Fruit fly (Drosophila melanogaster) whole organism, embryonic: Measurements from ENCODE around the gene retm.

ENCODE experiments used
- Aef1 ChIP-seq: fragments of 200-800 bp; sonication (Bioruptor generic); IDR thresholded peaks from 3 replicates; pipeline ENCODE4 v1.3.6; 2022; ENCODE audit warnings: missing biosample characterization, missing genetic modification characterization
- B-H1 ChIP-seq: fragments of 200-800 bp; sonication (Bioruptor generic); IDR thresholded peaks from 3 replicates; pipeline ENCODE4 v1.3.6; 2022; ENCODE audit warnings: missing biosample characterization, missing genetic modification characterization
- B-H2 ChIP-seq: fragments of 200-800 bp; sonication (Bioruptor generic); optimal IDR thresholded peaks from 2 replicates; lab custom pipeline; 2018; ENCODE audit warnings: missing biosample characterization, mild to moderate bottlenecking, missing genetic modification characterization
- BtbVII ChIP-seq: fragments of 200-800 bp; sonication (Bioruptor generic); optimal IDR thresholded peaks from 3 replicates; lab custom pipeline; 2017; ENCODE audit warnings: missing biosample characterization, mild to moderate bottlenecking, missing genetic modification characterization
- CG10209 ChIP-seq: fragments of 200-800 bp; sonication (Bioruptor generic); optimal IDR thresholded peaks from 3 replicates; lab custom pipeline; 2017; ENCODE audit warnings: missing biosample characterization, mild to moderate bottlenecking, missing genetic modification characterization, missing genetic modification reagents
- CG10431 ChIP-seq: fragments of 200-800 bp; sonication (Bioruptor generic); optimal IDR thresholded peaks from 3 replicates; lab custom pipeline; 2018; ENCODE audit warnings: missing biosample characterization, mild to moderate bottlenecking, missing genetic modification characterization
- CG11093 ChIP-seq: fragments of 200-800 bp; sonication (Bioruptor generic); IDR thresholded peaks from 3 replicates; pipeline ENCODE4 v1.3.6; 2022; ENCODE audit warnings: missing biosample characterization, missing genetic modification characterization
- CG13296 ChIP-seq: fragments of 200-800 bp; sonication (Bioruptor generic); optimal IDR thresholded peaks from 3 replicates; lab custom pipeline; 2018; ENCODE audit warnings: missing biosample characterization, mild to moderate bottlenecking, missing genetic modification characterization
- CG13775 ChIP-seq: fragments of 200-800 bp; sonication (Bioruptor generic); optimal IDR thresholded peaks from 3 replicates; lab custom pipeline; 2017; ENCODE audit warnings: missing biosample characterization, mild to moderate bottlenecking, missing genetic modification characterization
- CG15514 ChIP-seq: fragments of 200-800 bp; sonication (Bioruptor generic); optimal IDR thresholded peaks from 3 replicates; lab custom pipeline; 2017; ENCODE audit warnings: missing biosample characterization, missing genetic modification characterization, mild to moderate bottlenecking, moderate library complexity, missing genetic modification reagents
- CG15601 ChIP-seq: fragments of 200-800 bp; sonication (Bioruptor generic); optimal IDR thresholded peaks from 3 replicates; lab custom pipeline; 2019; ENCODE audit warnings: missing biosample characterization, mild to moderate bottlenecking, missing genetic modification characterization, moderate library complexity
- CG17829 ChIP-seq: fragments of 200-800 bp; optimal IDR thresholded peaks from 2 replicates; lab custom pipeline; 2019; ENCODE audit warnings: missing biosample characterization, mild to moderate bottlenecking, missing genetic modification characterization, moderate library complexity
- CG3281 ChIP-seq: fragments of 200-800 bp; sonication (Bioruptor generic); optimal IDR thresholded peaks from 3 replicates; lab custom pipeline; 2017; ENCODE audit warnings: missing biosample characterization, mild to moderate bottlenecking, missing genetic modification characterization
- CG3838 ChIP-seq: fragments of 200-800 bp; sonication (Bioruptor generic); optimal IDR thresholded peaks from 3 replicates; lab custom pipeline; 2016; ENCODE audit warnings: missing biosample characterization, missing genetic modification characterization
- CG3847 ChIP-seq: fragments of 200-800 bp; sonication (Bioruptor generic); IDR thresholded peaks from 2 replicates; pipeline ENCODE4 v1.3.6; 2022; ENCODE audit warnings: missing biosample characterization, missing genetic modification characterization
- CG5180 ChIP-seq: fragments of 200-800 bp; sonication (Bioruptor generic); optimal IDR thresholded peaks from 3 replicates; lab custom pipeline; 2017; ENCODE audit warnings: missing biosample characterization, missing genetic modification characterization, mild to moderate bottlenecking, moderate library complexity, missing genetic modification reagents
- CG6175 ChIP-seq: fragments of 200-800 bp; sonication (Bioruptor generic); IDR thresholded peaks from 3 replicates; pipeline ENCODE4 v1.3.6; 2022; ENCODE audit warnings: missing biosample characterization, missing genetic modification characterization
- D ChIP-seq, 2 experiments: fragments of 200-800 bp in 1 of 2; fragments of >200 bp in 1 of 2; sonication (Bioruptor generic) in 1 of 2; optimal IDR thresholded peaks; 2 replicates in 1 of 2; 3 replicates in 1 of 2; lab custom pipeline; 2017; ENCODE audit warnings: mild to moderate bottlenecking in 1 of 2, missing biosample characterization in 1 of 2, missing genetic modification characterization in 1 of 2, missing genetic modification reagents in 1 of 2
- Elba2 ChIP-seq: fragments of 200-800 bp; sonication (Bioruptor generic); optimal IDR thresholded peaks from 3 replicates; lab custom pipeline; 2016; ENCODE audit warnings: missing biosample characterization, missing genetic modification characterization
- Mes4 ChIP-seq: fragments of 200-800 bp; sonication (Bioruptor generic); optimal IDR thresholded peaks from 2 replicates; lab custom pipeline; 2016; ENCODE audit warnings: missing biosample characterization, missing genetic modification characterization
- NC2β ChIP-seq: fragments of 200-800 bp; sonication (Bioruptor generic); optimal IDR thresholded peaks from 2 replicates; lab custom pipeline; 2016; ENCODE audit warnings: missing biosample characterization, missing genetic modification characterization
- Nf-YB ChIP-seq: fragments of 200-800 bp; sonication (Bioruptor generic); optimal IDR thresholded peaks from 3 replicates; lab custom pipeline; 2019; ENCODE audit warnings: missing biosample characterization, mild to moderate bottlenecking, missing genetic modification characterization, moderate library complexity
- NfI ChIP-seq: fragments of 200-800 bp; sonication (Bioruptor generic); optimal IDR thresholded peaks from 3 replicates; lab custom pipeline; 2018; ENCODE audit warnings: missing biosample characterization, mild to moderate bottlenecking, missing genetic modification characterization, moderate library complexity
- Six4 ChIP-seq: fragments of 200-800 bp; sonication (Bioruptor generic); optimal IDR thresholded peaks from 2 replicates; lab custom pipeline; 2016; ENCODE audit warnings: missing biosample characterization, missing genetic modification characterization
- TFAM ChIP-seq: fragments of 200-800 bp; sonication (Bioruptor generic); optimal IDR thresholded peaks from 2 replicates; lab custom pipeline; 2017; ENCODE audit warnings: missing biosample characterization, missing genetic modification characterization, inconsistent platforms
- abd-A ChIP-seq: fragments of 200-800 bp; sonication (Bioruptor generic); optimal IDR thresholded peaks from 3 replicates; lab custom pipeline; 2019; ENCODE audit warnings: missing biosample characterization, mild to moderate bottlenecking, missing genetic modification characterization, moderate library complexity
- chinmo ChIP-seq: fragments of 200-800 bp; sonication (Bioruptor generic); IDR thresholded peaks from 4 replicates; pipeline ENCODE4 v1.3.6; 2022; ENCODE audit warnings: missing biosample characterization, missing genetic modification characterization; ENCODE audit not compliant: partially characterized antibody
- chm ChIP-seq: fragments of 200-800 bp; sonication (Bioruptor generic); IDR thresholded peaks from 2 replicates; pipeline ENCODE4 v1.3.6; 2022; ENCODE audit warnings: missing biosample characterization, missing genetic modification characterization
- ci ChIP-seq: fragments of 200-800 bp; sonication (Bioruptor generic); IDR thresholded peaks from 3 replicates; pipeline ENCODE4 v1.3.6; 2022; ENCODE audit warnings: missing biosample characterization, missing genetic modification characterization
- crc ChIP-seq: fragments of 200-800 bp; sonication (Bioruptor generic); optimal IDR thresholded peaks from 2 replicates; lab custom pipeline; 2016; ENCODE audit warnings: missing biosample characterization, missing genetic modification characterization
- crp ChIP-seq, 2 experiments: fragments of 200-800 bp; sonication (Bioruptor generic); optimal IDR thresholded peaks; 2 replicates in 1 of 2; 3 replicates in 1 of 2; lab custom pipeline; 2017; ENCODE audit warnings: missing biosample characterization in 2 of 2, missing genetic modification characterization in 2 of 2, mild to moderate bottlenecking in 1 of 2, moderate library complexity in 1 of 2
- dan ChIP-seq: fragments of 200-800 bp; sonication (Bioruptor generic); IDR thresholded peaks from 2 replicates; pipeline ENCODE4 v1.3.6; 2022; ENCODE audit warnings: missing biosample characterization, missing genetic modification characterization
- dm ChIP-seq: fragments of 200-800 bp; sonication (Bioruptor generic); optimal IDR thresholded peaks from 3 replicates; lab custom pipeline; 2016; ENCODE audit warnings: missing biosample characterization, missing genetic modification characterization
- ems ChIP-seq: fragments of 200-800 bp; sonication (Bioruptor generic); optimal IDR thresholded peaks from 3 replicates; lab custom pipeline; 2016; ENCODE audit warnings: missing biosample characterization, missing genetic modification characterization
- gsb-n ChIP-seq: fragments of 200-800 bp; sonication (Bioruptor generic); optimal IDR thresholded peaks from 3 replicates; lab custom pipeline; 2018; ENCODE audit warnings: missing biosample characterization, mild to moderate bottlenecking, missing genetic modification characterization
- her ChIP-seq: fragments of 200-800 bp; sonication (Bioruptor generic); optimal IDR thresholded peaks from 2 replicates; lab custom pipeline; 2016; ENCODE audit warnings: missing biosample characterization, missing genetic modification characterization
- inv ChIP-seq: fragments of 200-800 bp; sonication (Bioruptor generic); IDR thresholded peaks from 2 replicates; pipeline ENCODE4 v1.3.6; 2022; ENCODE audit warnings: missing biosample characterization, missing genetic modification characterization; ENCODE audit not compliant: partially characterized antibody
- lab ChIP-seq: fragments of 200-800 bp; sonication (Bioruptor generic); optimal IDR thresholded peaks from 3 replicates; lab custom pipeline; 2017; ENCODE audit warnings: missing biosample characterization, missing genetic modification characterization, mild to moderate bottlenecking, moderate library complexity, missing genetic modification reagents
- lilli ChIP-seq: fragments of 200-800 bp; sonication (Bioruptor generic); optimal IDR thresholded peaks from 3 replicates; lab custom pipeline; 2016; ENCODE audit warnings: missing biosample characterization, missing genetic modification characterization
- lola ChIP-seq, 3 experiments: fragments of >200 bp in 2 of 3; fragments of 200-800 bp in 1 of 3; sonication (Bioruptor generic) in 1 of 3; optimal IDR thresholded peaks; 2 replicates each; lab custom pipeline; 2017 to 2019; ENCODE audit warnings: missing biosample characterization in 3 of 3, missing genetic modification characterization in 3 of 3, mild to moderate bottlenecking in 1 of 3, moderate library complexity in 1 of 3
- org-1 ChIP-seq: fragments of 200-800 bp; sonication (Bioruptor generic); optimal IDR thresholded peaks from 2 replicates; lab custom pipeline; 2017; ENCODE audit warnings: missing biosample characterization, missing genetic modification characterization
- seq ChIP-seq: fragments of 200-800 bp; sonication (Bioruptor generic); IDR thresholded peaks from 2 replicates; pipeline ENCODE4 v1.3.6; 2022; ENCODE audit warnings: missing biosample characterization, missing genetic modification characterization
- sna ChIP-seq: fragments of 200-800 bp; sonication (Bioruptor generic); IDR thresholded peaks from 2 replicates; pipeline ENCODE4 v1.3.6; 2022; ENCODE audit warnings: missing biosample characterization, missing genetic modification characterization; ENCODE audit not compliant: partially characterized antibody
- tio ChIP-seq: fragments of 200-800 bp; sonication (Bioruptor generic); optimal IDR thresholded peaks from 2 replicates; lab custom pipeline; 2017; ENCODE audit warnings: missing biosample characterization, missing genetic modification characterization, inconsistent platforms
- ttk ChIP-seq: fragments of 200-800 bp; sonication (Bioruptor generic); IDR thresholded peaks from 2 replicates; pipeline ENCODE4 v2.1.2; 2022; ENCODE audit warnings: missing biosample characterization, missing genetic modification characterization
- z ChIP-seq: fragments of 200-800 bp; sonication (Bioruptor generic); IDR thresholded peaks from 3 replicates; pipeline ENCODE4 v1.3.6; 2022; ENCODE audit warnings: missing biosample characterization, missing genetic modification characterization

The retm gene

DNA sequence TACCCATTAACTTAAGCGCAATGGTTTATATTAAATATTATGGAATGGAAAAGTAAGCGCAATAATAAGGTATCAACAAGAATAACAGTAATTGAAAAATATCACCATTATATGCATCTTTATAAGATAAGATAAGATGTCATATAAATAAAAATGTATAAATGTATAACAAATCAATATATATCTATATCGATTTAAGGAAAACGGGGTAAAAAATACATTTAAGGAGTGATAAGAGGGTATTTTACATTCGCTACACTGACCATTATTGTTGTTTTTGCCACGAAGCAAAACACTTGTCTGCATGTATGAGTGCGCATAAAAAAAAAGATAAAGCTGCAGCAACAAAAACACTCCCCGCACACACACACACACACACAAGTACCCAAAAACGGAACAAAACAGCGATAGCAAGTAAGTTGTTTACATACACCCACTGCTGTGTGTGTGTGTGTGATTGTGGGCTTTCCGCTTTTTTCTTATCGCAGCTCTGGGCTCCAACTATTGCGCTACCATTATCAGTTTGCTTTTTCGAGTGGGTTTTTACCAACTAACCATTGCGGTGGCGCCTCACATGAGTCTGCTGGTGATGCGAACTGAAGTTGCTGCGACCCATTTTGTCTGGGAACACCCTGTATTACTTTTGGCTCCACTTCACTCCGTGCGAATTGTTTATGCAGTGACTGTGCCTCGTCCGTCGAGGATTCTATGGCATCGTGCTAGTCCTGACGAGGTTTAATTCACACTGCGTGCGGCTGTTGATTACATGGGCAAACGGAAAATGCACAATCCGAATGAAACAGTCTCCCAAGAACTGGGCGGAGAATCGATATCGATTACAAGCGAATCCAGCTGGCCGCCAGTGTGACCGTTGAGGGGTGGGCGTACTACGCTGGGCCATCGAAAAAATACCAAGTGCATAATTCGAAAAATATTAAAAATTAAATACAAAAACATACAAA is 17.6 kb upstream of the retm start, which contains the start of gene mmy (continued):
- TF ChIP-seq ems (GFP tag; lab: Kevin White, UChicago), result no peak
- peak; percentile 92; the same call in 3 of the 4 replicates for TF ChIP-seq chinmo
- TF ChIP-seq CG13775, result no peak
- TF ChIP-seq abd-A (tag; lab: Kevin White, UChicago), result peak; percentile 56
- TF ChIP-seq CG17829 (tag; lab: Kevin White, UChicago), result peak; percentile 14
- peak; percentile 4 for TF ChIP-seq org-1
- TF ChIP-seq CG10209, result peak; percentile 31
- TF ChIP-seq seq, result peak; percentile 27; the same call in 1 of the 2 replicates
- TF ChIP-seq CG3281, result peak; percentile 47
- no peak for TF ChIP-seq CG15601
- TF ChIP-seq lilli (GFP tag; lab: Kevin White, UChicago), result peak; percentile 15
- TF ChIP-seq dm (GFP tag; lab: Kevin White, UChicago), result peak; percentile 34
- no peak for TF ChIP-seq B-H1 (GFP tag; lab: Robert Waterston, UW)
- peak; percentile 75 for TF ChIP-seq z (GFP tag; lab: Robert Waterston, UW)
- peak; percentile 19 for TF ChIP-seq CG10431
- TF ChIP-seq ttk (GFP tag; lab: Robert Waterston, UW), result no peak
- peak; percentile 13 for TF ChIP-seq CG13296
- TF ChIP-seq CG3847, result 0 out of 2 replicates have a peak, but pooled peaks have one; percentile 13
- peak in 1 of 2 experiments; percentile 84 for TF ChIP-seq crp (GFP tag; optimal IDR thresholded peaks at IDR 0.05; lab: Kevin White, UChicago)
- TF ChIP-seq Aef1 (GFP tag; lab: Robert Waterston, UW), result peak; percentile 86
- TF ChIP-seq CG11093 (GFP tag; lab: Robert Waterston, UW), result no peak
- TF ChIP-seq inv (GFP tag; lab: Robert Waterston, UW), result no peak
- peak; percentile 17 for TF ChIP-seq crc
- TF ChIP-seq Mes4 (GFP tag; lab: Kevin White, UChicago), result peak; percentile 53
- peak; percentile 23 for TF ChIP-seq BtbVII (GFP tag; lab: Kevin White, UChicago)
- TF ChIP-seq her (GFP tag; lab: Kevin White, UChicago), result peak; percentile 37
- TF ChIP-seq lab (GFP tag; lab: Kevin White, UChicago), result peak; percentile 49
- TF ChIP-seq CG6175, result peak; percentile 92
- peak; percentile 72 for TF ChIP-seq chm (GFP tag; lab: Robert Waterston, UW)
- peak; percentile 36 for TF ChIP-seq CG15514 (GFP tag; lab: Kevin White, UChicago)
- no peak for TF ChIP-seq dan (GFP tag; lab: Robert Waterston, UW)
- TF ChIP-seq B-H2, result peak; percentile 35
- TF ChIP-seq Nf-YB (GFP tag; lab: Kevin White, UChicago), result peak; percentile 18
- TF ChIP-seq gsb-n, result peak; percentile 15
- TF ChIP-seq NfI (GFP tag; lab: Kevin White, UChicago), result peak; percentile 27
- TF ChIP-seq Elba2 (GFP tag; lab: Kevin White, UChicago), result peak; percentile 32
- no peak for TF ChIP-seq CG5180 (GFP tag; lab: Kevin White, UChicago)
- peak; percentile 52; the same call in 1 of the 2 replicates for TF ChIP-seq sna (GFP tag; lab: Robert Waterston, UW)
- TF ChIP-seq lola (GFP tag; optimal IDR thresholded peaks at IDR 0.05; lab: Kevin White, UChicago), result peak in 1 of 3 experiments; percentile 37
- TF ChIP-seq Six4 (GFP tag; lab: Kevin White, UChicago), result no peak
- peak; percentile 94 for TF ChIP-seq D (optimal IDR thresholded peaks at IDR 0.05; lab: Kevin White, UChicago)
- peak; percentile 16 for TF ChIP-seq D (GFP tag; optimal IDR thresholded peaks at IDR 0.05; lab: Kevin White, UChicago)
- no peak for TF ChIP-seq TFAM (GFP tag; lab: Kevin White, UChicago)
- TF ChIP-seq tio, result peak; percentile 27
- TF ChIP-seq ci (GFP tag; lab: Robert Waterston, UW), result peak; percentile 62; the same call in 1 of the 3 replicates
- no peak for TF ChIP-seq CG3838 (GFP tag; lab: Kevin White, UChicago)
- TF ChIP-seq NC2β (GFP tag; lab: Kevin White, UChicago), result peak; percentile 19
